Worm (Caenorhabditis elegans): Measurements from ENCODE around the gene far-4.

ce11 chrV:13047574-13048030 lies 48.1 kb upstream of the far-4 start, which contains the start of gene W07G4.5:
- TF ChIP-seq ztf-29 (GFP tag; IDR thresholded peaks at IDR 0.05) (no peak), klf-2 (GFP tag; conservative IDR thresholded peaks at IDR 0.05) (no peak), tab-1 (GFP tag; IDR thresholded peaks at IDR 0.05) (no peak), flt-1 (GFP tag; IDR thresholded peaks at IDR 0.05) (no peak), T22C8.4 (GFP tag; IDR thresholded peaks at IDR 0.05) (no peak), cog-1 (tag; optimal IDR thresholded peaks at IDR 0.05) (no peak), ztf-23 (GFP tag; IDR thresholded peaks at IDR 0.05) (no peak), ref-1 (GFP tag; conservative IDR thresholded peaks at IDR 0.05) (no peak), med-1 (GFP tag; optimal IDR thresholded peaks at IDR 0.05; ENCODE audit: insufficient read depth) (no peak)

Measured in whole organism, midembryonic.